Worm (Caenorhabditis elegans) whole organism, young adult: ENCODE measurements around the gene let-716.

Experiments used
- B0336.3 ChIP-seq: fragments of 200-800 bp; sonication (Bioruptor generic); IDR thresholded peaks from 2 replicates; pipeline ENCODE4 v1.3.6; 2022; ENCODE audit warnings: missing genetic modification characterization, missing compliant biosample characterization
- C17E4.6 ChIP-seq: fragments of 200-800 bp; sonication (Bioruptor generic); IDR thresholded peaks from 2 replicates; pipeline ENCODE4 v1.3.6; 2022; ENCODE audit warnings: missing genetic modification reagents, missing genetic modification characterization, missing compliant biosample characterization
- F10E7.11 ChIP-seq: sonication (generic microtip); optimal IDR thresholded peaks from 2 replicates; lab custom pipeline; 2017; ENCODE audit warnings: mild to moderate bottlenecking, missing genetic modification characterization, moderate library complexity, missing compliant biosample characterization
- F33H1.4 ChIP-seq: fragments of 200-800 bp; sonication (Bioruptor generic); IDR thresholded peaks from 2 replicates; pipeline ENCODE4 v1.3.6; 2022; ENCODE audit warnings: missing genetic modification reagents, missing genetic modification characterization, missing compliant biosample characterization
- F49E8.2 ChIP-seq: sonication (generic microtip); optimal IDR thresholded peaks from 3 replicates; lab custom pipeline; 2017; ENCODE audit warnings: missing genetic modification characterization, mild to moderate bottlenecking, missing compliant biosample characterization, antibody characterized with exemption, moderate library complexity; ENCODE audit not compliant: insufficient read depth
- F55B11.4 ChIP-seq: sonication (generic microtip); optimal IDR thresholded peaks from 2 replicates; lab custom pipeline; 2016; ENCODE audit warnings: missing compliant biosample characterization, missing genetic modification characterization, borderline replicate concordance; ENCODE audit not compliant: insufficient read depth
- F57C9.4 ChIP-seq: sonication (generic microtip); optimal IDR thresholded peaks from 2 replicates; lab custom pipeline; 2017; ENCODE audit warnings: mild to moderate bottlenecking, missing genetic modification characterization, missing compliant biosample characterization
- T26A5.8 ChIP-seq: sonication (generic microtip); optimal IDR thresholded peaks from 2 replicates; lab custom pipeline; 2016; ENCODE audit warnings: missing genetic modification characterization, missing compliant biosample characterization
- Y53F4B.3 ChIP-seq: fragments of 200-800 bp; sonication (Bioruptor generic); IDR thresholded peaks from 2 replicates; pipeline ENCODE4 v1.3.6; 2022; ENCODE audit warnings: missing genetic modification reagents, missing genetic modification characterization, missing compliant biosample characterization
- Y53G8AR.9 ChIP-seq: fragments of 200-800 bp; sonication (Bioruptor generic); conservative IDR thresholded peaks from 2 replicates; pipeline ENCODE4 v1.3.6; 2022; ENCODE audit warnings: missing genetic modification reagents, missing genetic modification characterization, missing compliant biosample characterization
- ama-1 ChIP-seq, 3 experiments: fragments of 150-350 bp in 1 of 3; sonication (generic microtip) in 2 of 3; optimal IDR thresholded peaks; 2 replicates each; lab custom pipeline; 2014 to 2018; ENCODE audit warnings: missing biosample characterization in 2 of 3, missing genetic modification characterization in 2 of 3, missing genetic modification reagents in 2 of 3
- aptf-3 ChIP-seq: fragments of 200-800 bp; sonication (Bioruptor generic); IDR thresholded peaks from 2 replicates; pipeline ENCODE4 v1.3.6; 2022; ENCODE audit warnings: missing genetic modification characterization, missing compliant biosample characterization
- attf-5 ChIP-seq: fragments of 200-800 bp; sonication (Bioruptor generic); optimal IDR thresholded peaks from 2 replicates; lab custom pipeline; 2018; ENCODE audit warnings: mild to moderate bottlenecking, missing genetic modification characterization, missing compliant biosample characterization
- attf-6 ChIP-seq: fragments of 200-800 bp; sonication (Bioruptor generic); IDR thresholded peaks from 2 replicates; pipeline ENCODE4 v1.3.6; 2022; ENCODE audit warnings: missing genetic modification reagents, missing genetic modification characterization, missing compliant biosample characterization
- bed-1 ChIP-seq: fragments of 200-800 bp; sonication (Bioruptor generic); IDR thresholded peaks from 2 replicates; pipeline ENCODE4 v1.3.6; 2022; ENCODE audit warnings: missing genetic modification reagents, missing genetic modification characterization, missing compliant biosample characterization
- bed-2 ChIP-seq: fragments of 200-800 bp; sonication (Bioruptor generic); IDR thresholded peaks from 2 replicates; pipeline ENCODE4 v1.3.6; 2022; ENCODE audit warnings: missing genetic modification reagents, missing genetic modification characterization, missing compliant biosample characterization
- cebp-1 ChIP-seq, 2 experiments: fragments of 200-800 bp in 1 of 2; sonication (Bioruptor generic) in 1 of 2; sonication (generic microtip) in 1 of 2; IDR thresholded peaks in 1 of 2; optimal IDR thresholded peaks in 1 of 2; 2 replicates each; pipeline versions ENCODE4 v1.3.6 to Lab custom; 2017 to 2022; ENCODE audit warnings: missing compliant biosample characterization in 2 of 2, missing genetic modification characterization in 2 of 2, mild to moderate bottlenecking in 1 of 2, missing genetic modification reagents in 1 of 2, moderate library complexity in 1 of 2
- dox-1 ChIP-seq: fragments of 200-800 bp; sonication (Bioruptor generic); IDR thresholded peaks from 2 replicates; pipeline ENCODE4 v1.3.6; 2022; ENCODE audit warnings: missing genetic modification reagents, missing genetic modification characterization, missing compliant biosample characterization
- egl-44 ChIP-seq: fragments of 200-800 bp; sonication (Bioruptor generic); IDR thresholded peaks from 2 replicates; pipeline ENCODE4 v1.3.6; 2022; ENCODE audit warnings: missing genetic modification reagents, missing genetic modification characterization, missing compliant biosample characterization
- hsf-1 ChIP-seq: fragments of 200-800 bp; sonication (Bioruptor generic); IDR thresholded peaks from 2 replicates; pipeline ENCODE4 v1.3.6; 2022; ENCODE audit warnings: missing genetic modification reagents, missing genetic modification characterization, missing compliant biosample characterization
- lag-1 ChIP-seq: fragments of 200-800 bp; sonication (Bioruptor generic); IDR thresholded peaks from 2 replicates; pipeline ENCODE4 v1.3.6; 2022; ENCODE audit warnings: missing genetic modification reagents, missing genetic modification characterization, missing compliant biosample characterization
- let-526 ChIP-seq: fragments of 200-800 bp; sonication (Bioruptor generic); IDR thresholded peaks from 2 replicates; pipeline ENCODE4 v1.3.6; 2022; ENCODE audit warnings: missing genetic modification reagents, missing genetic modification characterization, missing compliant biosample characterization
- let-607 ChIP-seq, 2 experiments: fragments of 200-800 bp in 1 of 2; sonication (Bioruptor generic) in 1 of 2; sonication (generic microtip) in 1 of 2; optimal IDR thresholded peaks; 2 replicates each; lab custom pipeline; 2016 to 2018; ENCODE audit warnings: mild to moderate bottlenecking in 2 of 2, missing compliant biosample characterization in 2 of 2, missing genetic modification characterization in 2 of 2, moderate library complexity in 2 of 2, missing genotype in 1 of 2
- madf-6 ChIP-seq: fragments of 200-800 bp; sonication (Bioruptor generic); IDR thresholded peaks from 2 replicates; pipeline ENCODE4 v1.3.6; 2022; ENCODE audit warnings: missing genetic modification reagents, missing genetic modification characterization, missing compliant biosample characterization
- nhr-179 ChIP-seq: sonication (generic microtip); optimal IDR thresholded peaks from 2 replicates; lab custom pipeline; 2016; ENCODE audit warnings: mild to moderate bottlenecking, missing genetic modification characterization, missing compliant biosample characterization
- pbrm-1 ChIP-seq: fragments of 200-800 bp; sonication (Bioruptor generic); IDR thresholded peaks from 2 replicates; pipeline ENCODE4 v1.3.6; 2022; ENCODE audit warnings: missing genetic modification reagents, missing genetic modification characterization, missing compliant biosample characterization
- snpc-1.1 ChIP-seq: sonication (generic microtip); optimal IDR thresholded peaks from 2 replicates; lab custom pipeline; 2017; ENCODE audit warnings: missing genetic modification characterization, mild to moderate bottlenecking, missing compliant biosample characterization, antibody characterized with exemption, moderate library complexity, missing genotype, missing genetic modification reagents; ENCODE audit not compliant: insufficient read depth
- snpc-1.3 ChIP-seq: sonication (generic microtip); optimal IDR thresholded peaks from 2 replicates; lab custom pipeline; 2017; ENCODE audit warnings: missing genetic modification characterization, mild to moderate bottlenecking, missing compliant biosample characterization, antibody characterized with exemption, moderate library complexity, missing genotype, missing genetic modification reagents; ENCODE audit not compliant: insufficient read depth
- tbx-9 ChIP-seq: sonication (generic microtip); optimal IDR thresholded peaks from 2 replicates; lab custom pipeline; 2016; ENCODE audit warnings: borderline replicate concordance, missing genetic modification characterization, inconsistent platforms, missing compliant biosample characterization
- zim-3 ChIP-seq: sonication (generic microtip); optimal IDR thresholded peaks from 2 replicates; lab custom pipeline; 2017; ENCODE audit warnings: mild to moderate bottlenecking, missing genetic modification characterization, moderate library complexity, missing compliant biosample characterization
- ztf-22 ChIP-seq: fragments of 200-800 bp; sonication (Bioruptor generic); optimal IDR thresholded peaks from 2 replicates; lab custom pipeline; 2018; ENCODE audit warnings: mild to moderate bottlenecking, missing genetic modification characterization, moderate library complexity, missing compliant biosample characterization
- ztf-28 ChIP-seq: fragments of 200-800 bp; sonication (Bioruptor generic); IDR thresholded peaks from 2 replicates; pipeline ENCODE4 v1.3.6; 2022; ENCODE audit warnings: missing genetic modification reagents, missing genetic modification characterization, missing compliant biosample characterization
- ztf-3 ChIP-seq: fragments of 200-800 bp; sonication (Bioruptor generic); optimal IDR thresholded peaks from 2 replicates; lab custom pipeline; 2018; ENCODE audit warnings: mild to moderate bottlenecking, missing genetic modification characterization, missing compliant biosample characterization

Gene let-716

ce11 chrIII:6356007-6356406, 27.3 kb upstream of the let-716 start:
- no peak for TF ChIP-seq snpc-1.3
- 0 out of 2 replicates have a peak, but pooled peaks have one; percentile 19 for TF ChIP-seq cebp-1 (GFP tag; IDR thresholded peaks at IDR 0.05; lab: Robert Waterston, UW)
- no peak for TF ChIP-seq cebp-1 (tag; optimal IDR thresholded peaks at IDR 0.05; lab: Kevin White, UChicago)
- TF ChIP-seq ztf-28 (GFP tag; lab: Robert Waterston, UW): no peak

DNA sequence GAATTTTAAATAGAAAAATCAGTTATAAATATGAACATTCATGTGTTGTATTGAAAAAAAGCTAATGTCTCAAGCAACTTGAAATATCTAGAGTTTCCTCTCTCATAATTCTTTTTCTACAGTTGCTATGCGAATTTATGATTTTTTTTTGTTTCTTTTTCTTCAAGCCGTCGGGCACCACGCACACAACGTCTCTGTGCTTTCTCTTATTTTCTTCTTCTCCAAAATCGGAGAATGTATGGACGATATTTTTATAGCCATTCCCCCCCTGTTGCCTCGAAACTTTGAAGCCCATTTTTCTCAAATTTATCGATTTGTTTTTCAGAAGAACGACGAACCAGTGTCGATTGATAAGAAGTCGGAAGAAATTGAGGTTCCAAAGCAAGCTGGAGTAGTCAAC, 26.6 kb upstream of the let-716 start:
- TF ChIP-seq snpc-1.3 (no peak), B0336.3 (GFP tag; lab: Robert Waterston, UW) (no peak), Y53G8AR.9 (GFP tag; lab: Robert Waterston, UW) (no peak), lag-1 (GFP tag; lab: Robert Waterston, UW) (no peak), madf-6 (GFP tag; lab: Robert Waterston, UW) (no peak), F33H1.4 (GFP tag; lab: Robert Waterston, UW) (no peak), pbrm-1 (GFP tag; lab: Robert Waterston, UW) (no peak), bed-1 (no peak), nhr-179 (no peak), T26A5.8 (tag; lab: Kevin White, UChicago) (no peak), hsf-1 (GFP tag; lab: Robert Waterston, UW) (no peak), aptf-3 (GFP tag; lab: Robert Waterston, UW) (no peak), ama-1 (optimal IDR thresholded peaks at IDR 0.05; lab: Kevin White, UChicago) (no peak), ama-1 (GFP tag; optimal IDR thresholded peaks at IDR 0.05; lab: Kevin White, UChicago) (no peak), let-607 (tag; optimal IDR thresholded peaks at IDR 0.05; lab: Kevin White, UChicago) (no peak), ztf-22 (GFP tag; lab: Kevin White, UChicago) (no peak), tbx-9 (tag; lab: Kevin White, UChicago) (no peak), C17E4.6 (GFP tag; lab: Robert Waterston, UW) (no peak), Y53F4B.3 (GFP tag; lab: Robert Waterston, UW) (no peak), ztf-3 (GFP tag; lab: Kevin White, UChicago) (no peak)

DNA sequence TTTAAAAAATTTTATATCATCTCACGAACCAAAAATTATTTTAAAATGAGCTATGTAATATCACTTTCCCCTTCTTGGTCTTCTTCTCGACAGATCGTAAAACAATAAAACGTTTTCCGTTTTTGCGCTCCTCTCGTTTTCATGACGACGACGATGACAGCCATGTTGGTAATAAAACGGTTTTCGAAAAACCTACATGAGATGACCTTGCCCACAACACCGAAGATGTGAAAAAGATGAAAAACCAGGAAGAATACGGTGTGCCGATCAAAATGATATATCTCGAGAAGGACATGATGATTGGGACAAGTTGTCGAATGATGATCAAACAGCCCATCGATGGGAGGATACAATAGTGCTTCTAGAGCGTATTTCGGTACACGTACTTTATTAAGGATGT, 24.6 kb upstream of the let-716 start:
- TF ChIP-seq attf-6 (no peak), egl-44 (GFP tag; lab: Robert Waterston, UW) (no peak), F33H1.4 (GFP tag; lab: Robert Waterston, UW) (no peak), zim-3 (tag; lab: Kevin White, UChicago) (no peak), snpc-1.1 (tag; lab: Kevin White, UChicago) (no peak), F10E7.11 (tag; lab: Kevin White, UChicago) (no peak), bed-2 (GFP tag; lab: Robert Waterston, UW) (no peak), F57C9.4 (tag; lab: Kevin White, UChicago) (no peak), attf-5 (GFP tag; lab: Kevin White, UChicago) (no peak)

DNA sequence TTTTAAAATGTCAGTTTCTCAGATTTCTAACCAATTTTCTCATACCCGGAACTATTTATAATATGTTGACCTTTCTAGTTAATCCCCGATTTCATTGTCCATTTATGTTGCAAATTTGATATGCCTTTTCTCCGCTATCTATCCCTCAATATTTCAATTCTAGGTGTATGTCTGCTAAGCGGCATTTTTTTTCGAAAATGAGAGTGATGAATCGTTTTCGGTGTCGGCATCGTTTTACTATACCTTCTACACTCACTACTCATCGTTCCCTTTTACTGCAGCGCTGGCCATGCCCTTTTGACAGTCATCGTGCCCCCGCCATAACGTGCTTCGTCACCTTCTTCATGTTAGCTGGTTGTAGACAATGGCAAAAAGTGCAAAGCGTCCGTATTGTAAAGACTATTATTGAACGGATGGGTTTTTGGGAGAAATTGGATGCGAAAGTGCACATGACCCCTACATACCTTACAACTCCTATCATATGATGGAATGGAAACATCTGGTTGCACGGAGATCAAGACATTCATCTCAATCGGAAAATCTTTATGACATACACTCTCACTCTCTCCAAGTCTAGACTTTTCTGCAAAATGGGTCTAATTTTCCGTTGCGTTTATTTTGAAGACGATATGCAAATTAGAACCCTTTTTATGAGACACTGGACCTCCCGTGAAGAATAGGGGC, 24.0 kb upstream of the let-716 start:
- no peak for TF ChIP-seq F55B11.4 (tag; lab: Kevin White, UChicago)
- TF ChIP-seq dox-1 (GFP tag; lab: Robert Waterston, UW): no peak; the same call in 1 of the 2 replicates
- no peak for TF ChIP-seq let-526 (GFP tag; lab: Robert Waterston, UW)
- no peak for TF ChIP-seq F49E8.2 (tag; lab: Kevin White, UChicago)
